Worm (Caenorhabditis elegans) whole organism, mixed stage, embryonic: ENCODE results near the gene mmad-1.

Source experiments
- lin-13 ChIP-seq: fragments of 150-350 bp; optimal IDR thresholded peaks from 2 replicates; lab custom pipeline; 2014; ENCODE audit warnings: missing biosample characterization, missing genetic modification characterization
- sem-2 ChIP-seq: fragments of 200-800 bp; sonication (Bioruptor generic); optimal IDR thresholded peaks from 2 replicates; lab custom pipeline; 2018; ENCODE audit warnings: mild to moderate bottlenecking, missing genetic modification characterization, missing compliant biosample characterization
- ztf-11 ChIP-seq: fragments of 150-350 bp; optimal IDR thresholded peaks from 2 replicates; lab custom pipeline; 2014; ENCODE audit warnings: missing biosample characterization, missing genetic modification characterization

- TF ChIP-seq lin-13 (tag; lab: Kevin White, UChicago) = no peak
- no peak for TF ChIP-seq ztf-11
- no peak for TF ChIP-seq sem-2
Measured at ce11 chrIII:13505718-13506117, 43.1 kb downstream of the mmad-1 start, which contains the start of gene T28A8.3.
